Fruit fly (Drosophila melanogaster) Kc167 (cell line): ENCODE measurements around the gene Pde11.

Source experiments
- Myc ChIP-seq: fragments of >200 bp; optimal IDR thresholded peaks from 2 replicates; lab custom pipeline; 2017; ENCODE audit warnings: missing external identifiers
- Sin3A ChIP-seq: fragments of >200 bp; optimal IDR thresholded peaks from 2 replicates; lab custom pipeline; 2018; ENCODE audit warnings: missing external identifiers
- h ChIP-seq: fragments of >200 bp; optimal IDR thresholded peaks from 3 replicates; lab custom pipeline; 2018; ENCODE audit warnings: missing external identifiers
- insv ChIP-seq: fragments of >200 bp; optimal IDR thresholded peaks from 3 replicates; lab custom pipeline; 2018; ENCODE audit warnings: missing external identifiers
- psq ChIP-seq: fragments of >200 bp; optimal IDR thresholded peaks from 2 replicates; lab custom pipeline; 2017; ENCODE audit warnings: missing external identifiers
- ttk ChIP-seq: sonication (Bioruptor generic); optimal IDR thresholded peaks from 2 replicates; lab custom pipeline; 2017; ENCODE audit warnings: missing external identifiers

Gene Pde11

DNA sequence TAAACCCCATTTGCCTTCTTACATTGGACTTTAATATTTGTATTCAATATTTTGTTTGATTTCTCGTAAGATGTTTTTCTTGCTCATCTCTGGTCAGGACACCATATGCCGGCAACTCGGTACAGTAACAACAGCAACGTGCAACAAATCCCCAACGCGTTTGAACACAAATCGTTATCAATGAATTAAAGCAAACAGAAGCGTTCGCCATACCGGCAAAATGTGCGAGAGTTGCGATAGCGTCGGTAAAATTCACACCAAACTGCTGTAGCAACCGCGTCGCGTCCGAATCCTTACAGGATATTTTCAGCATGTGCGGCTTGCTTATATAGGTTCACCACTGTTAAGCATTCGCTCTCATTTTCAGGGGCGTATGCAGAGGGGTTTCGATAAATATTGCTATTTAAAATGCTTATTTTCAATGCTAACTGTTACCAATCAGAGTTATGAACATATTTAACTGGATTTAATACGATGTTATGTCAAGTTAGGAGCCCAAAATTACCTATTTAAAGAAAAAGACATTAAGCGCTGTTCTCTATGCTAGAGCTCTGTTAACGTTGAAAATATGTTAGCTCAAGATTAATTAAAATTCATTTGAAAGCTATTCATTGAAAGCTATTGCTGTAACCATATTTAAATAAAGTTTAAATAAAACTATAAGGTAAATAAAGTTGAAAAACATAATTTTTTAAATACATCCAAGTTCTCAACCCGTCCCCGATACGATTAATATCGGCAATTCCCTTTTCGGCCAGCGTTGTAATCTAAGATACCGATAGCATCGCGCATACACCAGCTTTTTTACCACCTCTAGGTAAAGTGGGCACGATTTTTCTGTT lies at the start of gene Pde11, which contains the start of gene CG15160:
Pde11 (minus strand) TSS at position 243 of the 842 bp plus-strand sequence.
CG15160 (plus strand) TSS at position 792 of the 842 bp plus-strand sequence.
- TF ChIP-seq Myc (lab: Kevin White, UChicago), result no peak
- TF ChIP-seq ttk (lab: Kevin White, UChicago), result no peak
- no peak for TF ChIP-seq h (lab: Kevin White, UChicago)
- no peak for TF ChIP-seq insv (lab: Kevin White, UChicago)
- TF ChIP-seq psq (lab: Kevin White, UChicago), result no peak
- no peak for TF ChIP-seq Sin3A (lab: Kevin White, UChicago)

DNA sequence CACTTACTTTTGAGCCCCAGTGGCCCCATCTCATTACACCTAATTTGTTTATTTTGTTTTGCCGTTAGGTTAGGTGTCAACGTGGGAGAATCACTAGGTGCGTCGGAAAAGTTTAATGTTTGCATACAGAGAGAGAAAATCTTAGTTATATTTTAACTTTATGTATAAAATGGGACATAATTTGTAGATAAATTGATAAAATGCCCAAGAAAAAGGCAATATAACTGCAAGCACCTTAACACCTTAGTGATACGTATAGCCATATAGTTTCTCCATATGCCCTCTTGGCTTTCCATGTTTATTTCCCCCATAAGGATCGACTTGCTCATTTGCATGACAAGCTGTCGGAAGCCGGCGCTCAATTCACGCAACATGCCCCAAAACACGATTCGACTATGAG lies 48.8 kb upstream of the Pde11 start:
- TF ChIP-seq h (lab: Kevin White, UChicago), result no peak
- TF ChIP-seq Myc (lab: Kevin White, UChicago), result no peak
- no peak for TF ChIP-seq psq (lab: Kevin White, UChicago)
- TF ChIP-seq Sin3A (lab: Kevin White, UChicago), result no peak
- no peak for TF ChIP-seq ttk (lab: Kevin White, UChicago)
- TF ChIP-seq insv (lab: Kevin White, UChicago), result no peak

DNA sequence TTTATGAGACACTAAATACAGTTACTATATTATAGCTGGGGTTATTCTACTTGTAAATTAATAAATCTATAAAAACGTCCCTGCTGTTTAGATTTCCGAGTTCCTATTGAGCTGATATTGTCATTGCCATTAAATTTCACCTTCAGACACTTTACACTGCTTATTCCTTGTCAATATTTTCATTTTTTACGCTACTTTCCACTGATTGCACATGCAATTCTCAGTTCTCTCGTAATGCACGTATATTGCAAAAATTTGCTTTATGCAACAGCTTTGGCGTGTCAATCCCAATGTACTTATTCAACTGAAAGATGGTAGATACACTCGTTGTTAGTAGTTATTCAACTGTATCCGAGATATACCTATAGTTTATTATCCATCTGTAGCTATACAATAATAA lies 42.2 kb upstream of the Pde11 start:
- no peak for TF ChIP-seq psq (lab: Kevin White, UChicago)
- TF ChIP-seq insv (lab: Kevin White, UChicago), result no peak
- TF ChIP-seq Myc (lab: Kevin White, UChicago), result no peak
- no peak for TF ChIP-seq ttk (lab: Kevin White, UChicago)
- TF ChIP-seq Sin3A (lab: Kevin White, UChicago), result no peak
- no peak for TF ChIP-seq h (lab: Kevin White, UChicago)

DNA sequence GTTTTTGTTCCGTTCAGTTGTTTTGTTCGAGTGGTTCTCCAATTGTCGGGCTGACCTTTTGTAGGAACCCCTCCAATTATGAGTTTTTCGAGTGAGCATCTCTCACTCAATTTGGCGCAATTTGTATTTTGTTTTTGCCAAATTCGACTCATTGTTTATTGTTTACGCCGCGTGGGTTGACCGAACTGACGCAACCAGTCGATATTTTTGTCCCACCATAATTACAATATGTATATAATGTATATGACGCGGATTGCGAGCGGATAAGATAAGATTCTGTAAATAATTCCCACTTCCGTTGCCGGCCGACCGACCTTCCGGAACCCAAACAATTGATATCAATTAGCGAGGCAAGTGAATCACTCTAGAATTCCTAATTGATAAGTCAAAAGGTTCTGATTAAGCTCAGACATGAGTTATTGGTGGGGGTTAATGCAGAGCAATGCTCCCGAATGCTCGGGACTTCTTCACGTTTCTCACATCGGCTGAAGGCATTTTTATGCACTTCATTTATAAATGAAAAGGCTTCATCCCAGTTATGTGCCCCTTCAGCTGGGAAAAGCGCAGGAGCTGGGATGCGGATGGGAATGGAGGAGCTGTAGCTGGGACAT lies 40.6 kb upstream of the Pde11 start:
- no peak for TF ChIP-seq psq (lab: Kevin White, UChicago)
- no peak for TF ChIP-seq insv (lab: Kevin White, UChicago)
- no peak for TF ChIP-seq ttk (lab: Kevin White, UChicago)
- TF ChIP-seq h (lab: Kevin White, UChicago), result no peak
- no peak for TF ChIP-seq Myc (lab: Kevin White, UChicago)
- TF ChIP-seq Sin3A (lab: Kevin White, UChicago), result no peak

DNA sequence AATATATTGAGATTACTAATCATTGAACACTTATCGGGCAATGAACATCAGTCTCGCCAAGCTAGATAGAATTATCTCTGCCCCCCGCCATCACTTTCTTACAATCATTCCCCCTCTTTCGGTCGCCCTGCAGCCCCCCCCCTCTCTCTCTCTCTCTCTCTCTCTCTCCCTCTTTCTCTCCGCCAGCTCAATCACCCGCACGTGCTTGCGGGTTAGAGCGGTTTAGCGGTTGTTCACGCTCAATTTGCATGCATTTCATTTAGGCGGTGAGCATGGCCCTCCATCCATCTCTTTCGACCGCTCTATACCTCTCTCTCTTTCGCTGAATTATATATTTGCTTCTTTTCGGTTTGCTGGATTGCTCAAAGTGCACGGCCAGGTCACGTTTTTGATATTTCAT lies 39.0 kb upstream of the Pde11 start:
- TF ChIP-seq ttk (lab: Kevin White, UChicago), result no peak
- no peak for TF ChIP-seq Sin3A (lab: Kevin White, UChicago)
- no peak for TF ChIP-seq insv (lab: Kevin White, UChicago)
- no peak for TF ChIP-seq Myc (lab: Kevin White, UChicago)
- no peak for TF ChIP-seq h (lab: Kevin White, UChicago)
- TF ChIP-seq psq (lab: Kevin White, UChicago), result no peak

DNA sequence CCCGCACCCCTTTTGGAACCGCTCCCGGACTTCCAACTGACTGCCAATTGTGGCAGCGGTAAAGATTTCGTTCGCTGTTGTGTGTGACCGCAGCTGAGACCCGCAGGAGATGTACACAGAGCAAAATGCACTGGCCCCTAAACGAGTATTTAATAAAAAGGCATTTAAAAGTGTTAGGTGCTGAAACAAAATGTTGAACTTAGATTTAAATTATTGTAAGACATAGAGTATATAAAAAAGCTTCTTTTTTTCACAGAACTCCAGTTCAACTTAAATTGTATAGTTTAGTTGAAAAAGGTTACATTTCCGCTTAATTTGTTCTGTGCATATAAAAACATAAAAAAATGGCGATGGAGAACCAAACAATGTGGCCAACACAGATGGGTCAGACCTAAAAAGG lies 38.0 kb upstream of the Pde11 start:
- no peak for TF ChIP-seq insv (lab: Kevin White, UChicago)
- TF ChIP-seq ttk (lab: Kevin White, UChicago), result no peak
- no peak for TF ChIP-seq Sin3A (lab: Kevin White, UChicago)
- no peak for TF ChIP-seq h (lab: Kevin White, UChicago)
- no peak for TF ChIP-seq Myc (lab: Kevin White, UChicago)
- no peak for TF ChIP-seq psq (lab: Kevin White, UChicago)

DNA sequence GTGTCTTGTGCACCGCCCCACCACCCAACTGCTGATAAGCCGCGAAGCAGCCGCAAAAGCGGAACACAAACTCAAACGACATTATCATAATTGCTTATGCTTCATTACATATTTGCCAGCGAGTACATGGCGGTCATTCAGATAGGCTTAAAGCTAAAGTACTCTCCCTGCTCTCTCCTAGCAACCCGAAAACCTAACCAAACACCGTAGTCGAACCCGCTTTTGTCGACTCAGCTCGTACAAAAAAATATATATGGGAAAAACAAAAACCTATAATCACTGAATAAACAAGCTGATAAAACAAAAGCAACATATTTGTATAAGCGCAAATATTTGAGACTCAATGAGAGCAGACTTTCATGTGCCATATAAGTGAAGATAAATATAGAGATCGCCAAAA lies 36.8 kb upstream of the Pde11 start:
- TF ChIP-seq ttk (lab: Kevin White, UChicago) (no peak), Myc (lab: Kevin White, UChicago) (no peak), insv (lab: Kevin White, UChicago) (no peak), Sin3A (lab: Kevin White, UChicago) (no peak), psq (lab: Kevin White, UChicago) (no peak), h (lab: Kevin White, UChicago) (no peak)

DNA sequence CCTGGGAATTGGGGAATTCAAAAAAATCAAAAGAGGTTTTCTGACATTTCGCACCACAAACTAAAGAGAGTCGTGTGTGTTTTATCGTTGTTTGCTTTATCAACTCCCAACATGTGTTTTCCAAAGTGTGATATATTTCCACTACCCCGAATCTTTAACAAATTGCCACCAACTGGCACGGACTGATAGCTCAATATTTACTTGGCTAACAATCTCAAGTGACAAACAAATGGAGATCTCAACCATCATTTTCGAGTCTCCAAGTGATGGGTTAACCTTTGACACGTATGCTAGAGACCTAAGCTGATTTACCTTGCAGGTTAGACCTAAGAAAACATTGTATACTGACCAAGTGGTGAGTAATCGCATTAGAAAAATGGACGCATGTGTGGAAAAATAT lies 35.3 kb upstream of the Pde11 start:
- TF ChIP-seq psq (lab: Kevin White, UChicago), result no peak
- no peak for TF ChIP-seq ttk (lab: Kevin White, UChicago)
- no peak for TF ChIP-seq insv (lab: Kevin White, UChicago)
- no peak for TF ChIP-seq Sin3A (lab: Kevin White, UChicago)
- no peak for TF ChIP-seq h (lab: Kevin White, UChicago)
- TF ChIP-seq Myc (lab: Kevin White, UChicago), result no peak

DNA sequence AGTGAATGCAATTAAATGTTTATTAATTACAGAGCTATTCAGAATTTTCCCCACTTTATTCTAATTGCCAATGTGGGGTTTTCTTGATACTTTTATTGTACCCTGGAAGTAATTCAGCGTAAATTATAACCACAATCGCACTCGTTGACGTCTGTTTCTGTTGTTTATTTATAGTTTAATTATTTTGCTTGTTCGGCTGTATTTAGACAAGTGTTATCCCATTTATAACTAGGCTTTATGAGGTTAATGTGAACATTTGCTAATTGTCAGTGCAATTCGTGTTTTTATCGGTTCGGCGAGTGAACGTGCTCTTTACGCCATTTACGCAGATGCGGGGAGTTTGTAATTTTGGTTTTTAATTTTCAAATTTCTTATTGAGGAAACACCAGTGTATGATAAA lies 34.9 kb upstream of the Pde11 start:
- no peak for TF ChIP-seq psq (lab: Kevin White, UChicago)
- no peak for TF ChIP-seq h (lab: Kevin White, UChicago)
- TF ChIP-seq Myc (lab: Kevin White, UChicago), result no peak
- TF ChIP-seq insv (lab: Kevin White, UChicago), result no peak
- TF ChIP-seq Sin3A (lab: Kevin White, UChicago), result no peak
- no peak for TF ChIP-seq ttk (lab: Kevin White, UChicago)

DNA sequence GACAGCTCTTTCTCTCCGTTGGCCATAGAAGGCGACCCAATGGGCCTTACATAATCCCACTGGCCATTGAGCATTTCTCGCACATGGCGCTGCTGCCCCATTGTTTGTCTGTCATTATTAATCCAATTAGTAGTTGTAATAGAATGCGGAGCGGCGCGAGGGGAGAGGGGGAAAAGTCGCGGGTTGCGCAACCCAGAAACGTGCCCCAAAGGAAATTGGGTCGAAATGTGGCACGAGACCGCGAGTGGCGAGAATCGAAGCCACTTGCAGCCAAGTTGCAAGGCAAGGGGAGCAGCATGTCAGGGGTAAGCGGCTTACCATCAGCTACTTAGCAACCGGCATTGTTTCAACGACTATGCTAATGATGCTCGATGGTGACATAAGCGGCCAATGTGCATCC lies 34.2 kb upstream of the Pde11 start:
- no peak for TF ChIP-seq psq (lab: Kevin White, UChicago)
- TF ChIP-seq ttk (lab: Kevin White, UChicago), result no peak
- TF ChIP-seq Sin3A (lab: Kevin White, UChicago), result no peak
- TF ChIP-seq Myc (lab: Kevin White, UChicago), result no peak
- TF ChIP-seq h (lab: Kevin White, UChicago), result no peak

DNA sequence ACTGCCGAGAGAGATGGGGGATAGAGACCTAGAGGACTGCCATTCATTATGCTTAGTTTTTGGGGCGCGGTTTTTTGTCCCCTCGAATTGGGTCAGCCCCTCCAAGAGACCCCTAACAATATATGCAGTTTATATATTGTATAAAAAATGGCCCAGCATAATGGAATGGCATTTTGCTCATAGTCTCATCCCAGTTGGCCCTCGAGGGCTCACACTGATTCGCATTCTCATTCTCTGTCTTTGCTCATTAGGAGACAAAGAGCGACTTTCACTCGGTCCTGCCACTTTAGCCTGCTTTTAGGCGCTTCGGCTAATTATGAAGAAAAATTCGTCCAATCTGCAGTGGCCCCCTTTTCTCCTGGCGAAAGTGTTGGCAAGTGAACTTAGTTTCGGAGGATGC lies 33.3 kb upstream of the Pde11 start:
- TF ChIP-seq ttk (lab: Kevin White, UChicago) (no peak), insv (lab: Kevin White, UChicago) (no peak), Myc (lab: Kevin White, UChicago) (no peak), Sin3A (lab: Kevin White, UChicago) (no peak)
